Worm (Caenorhabditis elegans) whole organism, L3 larva: ENCODE measurements around the gene lin-1.

ENCODE experiments used
- aly-2 ChIP-seq: fragments of 150-350 bp; optimal IDR thresholded peaks from 2 replicates; lab custom pipeline; 2014; ENCODE audit warnings: missing biosample characterization, missing genetic modification characterization
- nhr-76 ChIP-seq: fragments of 150-350 bp; sonication (generic microtip); optimal IDR thresholded peaks from 5 replicates; lab custom pipeline; 2014; ENCODE audit warnings: missing biosample characterization, missing genetic modification characterization

ce11 chrIV:2242349-2243088 lies 57.6 kb downstream of the lin-1 start, which contains the start of the genes M70.3 and M70.2:
- no peak for TF ChIP-seq nhr-76 (tag; lab: Kevin White, UChicago)
- TF ChIP-seq aly-2 (tag; lab: Kevin White, UChicago), result no peak
